Fruit fly (Drosophila melanogaster): ENCODE measurements around the gene Itpr.

Itpr gene

DNA sequence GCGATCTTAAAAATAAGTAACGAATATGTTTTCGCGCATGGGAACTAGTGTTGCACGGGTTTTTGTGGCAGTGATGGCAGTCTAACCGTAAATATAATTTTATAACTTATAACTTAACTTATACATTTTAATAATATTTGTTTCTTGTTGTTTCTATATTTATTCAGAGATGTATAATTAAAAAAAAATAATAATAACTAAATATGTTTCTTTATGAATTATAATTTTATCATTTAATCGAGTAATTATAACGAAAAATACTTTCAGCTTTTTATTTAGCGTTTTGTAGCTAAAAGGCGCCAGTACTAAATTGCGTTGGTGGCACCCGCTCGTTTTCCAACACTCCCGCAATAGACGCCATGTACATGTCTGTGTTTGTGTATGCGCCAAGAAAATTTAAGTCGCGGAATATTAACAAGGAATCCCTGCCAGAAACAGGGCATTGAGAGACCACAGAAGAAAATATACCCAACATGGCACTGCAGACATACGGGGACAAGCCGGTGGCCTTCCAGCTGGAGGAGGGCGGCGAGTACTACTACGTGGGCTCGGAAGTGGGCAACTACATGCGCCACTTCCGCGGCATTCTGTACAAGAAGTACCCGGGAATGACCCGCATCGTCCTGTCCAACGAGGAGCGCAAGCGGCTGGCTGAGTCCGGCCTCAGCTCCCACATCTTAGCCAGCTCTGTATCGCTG is 46.2 kb upstream of the Itpr start, which contains the start of the genes mRpL44 and Snr1 (continued):
- TF ChIP-seq MBD-R2 (GFP tag; IDR thresholded peaks at IDR 0.05) (peak; percentile 86), da (GFP tag; optimal IDR thresholded peaks at IDR 0.05) (no peak), sens (GFP tag) (peak; percentile 54), chn (GFP tag; optimal IDR thresholded peaks at IDR 0.05) (no peak), HLH4C (GFP tag; IDR thresholded peaks at IDR 0.05; ENCODE audit: partially characterized antibody) (no peak), CHES-1-like (GFP tag; optimal IDR thresholded peaks at IDR 0.05) (peak; percentile 33), Neu2 (GFP tag; optimal IDR thresholded peaks at IDR 0.05; ENCODE audit: borderline replicate concordance) (no peak), Fer2 (tag; optimal IDR thresholded peaks at IDR 0.05) (peak; percentile 35), mld (GFP tag; IDR thresholded peaks at IDR 0.05; ENCODE audit: partially characterized antibody) (no peak), gfzf (GFP tag; optimal IDR thresholded peaks at IDR 0.05) (no peak), slou (GFP tag; optimal IDR thresholded peaks at IDR 0.05) (no peak), CG13624 (GFP tag; optimal IDR thresholded peaks at IDR 0.05) (no peak), fd102C (GFP tag; optimal IDR thresholded peaks at IDR 0.05) (no peak), CG18476 (GFP tag; optimal IDR thresholded peaks at IDR 0.05) (no peak), CG7928 (GFP tag; optimal IDR thresholded peaks at IDR 0.05) (no peak), CG4404 (GFP tag; IDR thresholded peaks at IDR 0.05) (no peak), CG30431 (GFP tag; optimal IDR thresholded peaks at IDR 0.05) (no peak), Ravus (GFP tag; IDR thresholded peaks at IDR 0.05) (no peak), NfI (GFP tag; optimal IDR thresholded peaks at IDR 0.05) (peak; percentile 60), rib (GFP tag; IDR thresholded peaks at IDR 0.05) (no peak), H15 (GFP tag; IDR thresholded peaks at IDR 0.05) (no peak), sqz (GFP tag; optimal IDR thresholded peaks at IDR 0.05) (no peak), cg (GFP tag; optimal IDR thresholded peaks at IDR 0.05) (peak; percentile 67), CG11504 (tag; optimal IDR thresholded peaks at IDR 0.05) (no peak), Hey (tag; optimal IDR thresholded peaks at IDR 0.05) (no peak), sob (GFP tag; IDR thresholded peaks at IDR 0.05) (peak; percentile 46; the same call in 1 of the 2 replicates), CG1647 (GFP tag; optimal IDR thresholded peaks at IDR 0.05) (no peak), gro (GFP tag; optimal IDR thresholded peaks at IDR 0.05) (no peak), nom (GFP tag; optimal IDR thresholded peaks at IDR 0.05) (no peak), Max (GFP tag; optimal IDR thresholded peaks at IDR 0.05) (no peak), hb (GFP tag; IDR thresholded peaks at IDR 0.05; ENCODE audit: partially characterized antibody) (no peak), Atf6 (GFP tag; IDR thresholded peaks at IDR 0.05) (no peak), CG15269 (tag; optimal IDR thresholded peaks at IDR 0.05) (no peak), Dfd (GFP tag; optimal IDR thresholded peaks at IDR 0.05) (no peak), Optix (GFP tag; IDR thresholded peaks at IDR 0.05) (no peak), CkIIα-i1 (GFP tag; IDR thresholded peaks at IDR 0.05) (no peak), pita (GFP tag; optimal IDR thresholded peaks at IDR 0.05) (no peak), crc (GFP tag; optimal IDR thresholded peaks at IDR 0.05) (no peak), Bgb (GFP tag; IDR thresholded peaks at IDR 0.05; ENCODE audit: partially characterized antibody) (no peak), Gsc (GFP tag; IDR thresholded peaks at IDR 0.05) (no peak), CG3281 (GFP tag; optimal IDR thresholded peaks at IDR 0.05) (peak; percentile 69), CTCF (GFP tag; optimal IDR thresholded peaks at IDR 0.05) (no peak), Camta (GFP tag; optimal IDR thresholded peaks at IDR 0.05) (no peak), Nf-YB (GFP tag; optimal IDR thresholded peaks at IDR 0.05) (peak; percentile 30), CG10959 (GFP tag; IDR thresholded peaks at IDR 0.05) (no peak), exex (tag; optimal IDR thresholded peaks at IDR 0.05) (peak; percentile 57), danr (GFP tag; IDR thresholded peaks at IDR 0.05) (no peak), mirr (GFP tag; optimal IDR thresholded peaks at IDR 0.05) (no peak), Hmr (GFP tag; optimal IDR thresholded peaks at IDR 0.05) (no peak), CG15479 (GFP tag; optimal IDR thresholded peaks at IDR 0.05) (no peak), Spps (tag; optimal IDR thresholded peaks at IDR 0.05) (no peak)
